Worm (Caenorhabditis elegans) whole organism, L4 larva: ENCODE measurements around the gene memo-1.

Experiments
- D1046.2 ChIP-seq: fragments of 200-800 bp; sonication (Bioruptor generic); IDR thresholded peaks from 2 replicates; pipeline ENCODE4 v1.3.6; 2022; ENCODE audit warnings: missing genetic modification characterization, missing compliant biosample characterization
- F44E2.7 ChIP-seq: fragments of 200-800 bp; sonication (Bioruptor generic); IDR thresholded peaks from 2 replicates; pipeline ENCODE4 v2.1.2; 2022; ENCODE audit warnings: missing genetic modification characterization, missing compliant biosample characterization
- R02D3.7 ChIP-seq: fragments of 150-350 bp; sonication (generic microtip); optimal IDR thresholded peaks from 3 replicates; lab custom pipeline; 2014; ENCODE audit warnings: missing biosample characterization, missing genetic modification characterization
- Y48G9A.11 ChIP-seq: fragments of 200-800 bp; sonication (Bioruptor generic); IDR thresholded peaks from 2 replicates; pipeline ENCODE4 v1.3.6; 2022; ENCODE audit warnings: missing genetic modification reagents, missing genetic modification characterization, missing compliant biosample characterization
- Y5F2A.4 ChIP-seq: fragments of 200-800 bp; sonication (Bioruptor generic); optimal IDR thresholded peaks from 2 replicates; lab custom pipeline; 2018; ENCODE audit warnings: mild to moderate bottlenecking, missing genetic modification characterization, missing compliant biosample characterization
- ZK337.2 ChIP-seq: fragments of 200-800 bp; sonication (Bioruptor generic); IDR thresholded peaks from 2 replicates; pipeline ENCODE4 v1.3.6; 2022; ENCODE audit warnings: missing genetic modification reagents, missing genetic modification characterization, missing compliant biosample characterization
- aly-2 ChIP-seq: sonication (generic microtip); optimal IDR thresholded peaks from 2 replicates; lab custom pipeline; 2018; ENCODE audit warnings: missing biosample characterization, missing genetic modification characterization
- arid-1 ChIP-seq: fragments of 200-800 bp; sonication (Bioruptor generic); conservative IDR thresholded peaks from 2 replicates; pipeline ENCODE4 v1.3.6; 2022; ENCODE audit warnings: missing genetic modification reagents, missing genetic modification characterization, missing compliant biosample characterization
- attf-4 ChIP-seq: sonication (generic microtip); optimal IDR thresholded peaks from 3 replicates; lab custom pipeline; 2017; ENCODE audit warnings: missing biosample characterization, missing genetic modification characterization
- ceh-32 ChIP-seq: sonication (generic microtip); optimal IDR thresholded peaks from 2 replicates; lab custom pipeline; 2016; ENCODE audit warnings: mild to moderate bottlenecking, missing genetic modification characterization, missing compliant biosample characterization; ENCODE audit not compliant: poor library complexity
- ceh-44 ChIP-seq: fragments of 200-800 bp; sonication (Bioruptor generic); IDR thresholded peaks from 2 replicates; pipeline ENCODE4 v1.3.6; 2022; ENCODE audit warnings: missing genetic modification reagents, missing genetic modification characterization, missing compliant biosample characterization
- ceh-82 ChIP-seq: sonication (generic microtip); optimal IDR thresholded peaks from 2 replicates; lab custom pipeline; 2017; ENCODE audit warnings: missing biosample characterization, missing genetic modification characterization
- ces-1 ChIP-seq: fragments of 150-350 bp; sonication (generic microtip); optimal IDR thresholded peaks from 4 replicates; lab custom pipeline; 2014; ENCODE audit warnings: missing biosample characterization, missing genetic modification reagents, missing genetic modification characterization
- ctbp-1 ChIP-seq: fragments of 200-800 bp; sonication (Bioruptor generic); IDR thresholded peaks from 2 replicates; pipeline ENCODE4 v1.3.6; 2022; ENCODE audit warnings: missing genetic modification reagents, missing genetic modification characterization, missing compliant biosample characterization
- daf-12 ChIP-seq: fragments of 150-350 bp; optimal IDR thresholded peaks from 2 replicates; lab custom pipeline; 2014; ENCODE audit warnings: missing biosample characterization, missing genetic modification reagents, missing genetic modification characterization
- dmd-6 ChIP-seq: fragments of 200-800 bp; sonication (Bioruptor generic); IDR thresholded peaks from 2 replicates; pipeline ENCODE4 v1.3.6; 2022; ENCODE audit warnings: missing genetic modification reagents, missing genetic modification characterization, missing compliant biosample characterization
- dmd-9 ChIP-seq: fragments of 200-800 bp; sonication (Bioruptor generic); IDR thresholded peaks from 2 replicates; pipeline ENCODE4 v1.3.6; 2022; ENCODE audit warnings: missing genetic modification reagents, missing genetic modification characterization, missing compliant biosample characterization
- dpl-1 ChIP-seq: fragments of 150-350 bp; optimal IDR thresholded peaks from 2 replicates; lab custom pipeline; 2014; ENCODE audit warnings: missing biosample characterization, missing genetic modification reagents, missing genetic modification characterization
- duxl-1 ChIP-seq: sonication (generic microtip); optimal IDR thresholded peaks from 2 replicates; lab custom pipeline; 2016; ENCODE audit warnings: mild to moderate bottlenecking, missing genetic modification characterization, moderate library complexity, missing compliant biosample characterization; ENCODE audit not compliant: poor library complexity
- dve-1 ChIP-seq: sonication (generic microtip); optimal IDR thresholded peaks from 2 replicates; lab custom pipeline; 2017; ENCODE audit warnings: antibody characterized with exemption, mild to moderate bottlenecking, missing genetic modification characterization, missing compliant biosample characterization; ENCODE audit not compliant: insufficient read depth
- egl-27 ChIP-seq: sonication (generic microtip); optimal IDR thresholded peaks from 3 replicates; lab custom pipeline; 2017; ENCODE audit warnings: missing biosample characterization, missing genetic modification reagents, missing genetic modification characterization
- egl-43 ChIP-seq: fragments of 200-800 bp; sonication (Bioruptor generic); IDR thresholded peaks from 2 replicates; pipeline ENCODE4 v1.3.6; 2022; ENCODE audit warnings: missing genetic modification reagents, missing genetic modification characterization, missing compliant biosample characterization
- fkh-10 ChIP-seq: fragments of 150-350 bp; optimal IDR thresholded peaks from 2 replicates; lab custom pipeline; 2014; ENCODE audit warnings: missing biosample characterization, missing genetic modification reagents, missing genetic modification characterization
- hif-1 ChIP-seq, 2 experiments: sonication (generic microtip); optimal IDR thresholded peaks; 2 replicates each; lab custom pipeline; 2016 to 2017; ENCODE audit warnings: missing compliant biosample characterization in 2 of 2, missing genetic modification characterization in 2 of 2, missing genetic modification reagents in 2 of 2, missing genotype in 2 of 2, mild to moderate bottlenecking in 1 of 2
- jun-1 ChIP-seq: fragments of 150-350 bp; optimal IDR thresholded peaks from 2 replicates; lab custom pipeline; 2014; ENCODE audit warnings: missing biosample characterization, missing genetic modification reagents, missing genetic modification characterization
- lin-1 ChIP-seq: fragments of 200-800 bp; sonication (Bioruptor generic); IDR thresholded peaks from 2 replicates; pipeline ENCODE4 v1.3.6; 2022; ENCODE audit warnings: missing genetic modification reagents, missing genetic modification characterization, missing compliant biosample characterization
- lin-39 ChIP-seq: fragments of 150-350 bp; optimal IDR thresholded peaks from 2 replicates; lab custom pipeline; 2014; ENCODE audit warnings: missing biosample characterization, missing genetic modification reagents, missing genetic modification characterization
- mdt-29 ChIP-seq: fragments of 200-800 bp; sonication (Bioruptor generic); IDR thresholded peaks from 2 replicates; pipeline ENCODE4 v1.3.6; 2022; ENCODE audit warnings: missing genetic modification reagents, missing genetic modification characterization, missing compliant biosample characterization
- mxl-3 ChIP-seq: fragments of 200-800 bp; sonication (Bioruptor generic); optimal IDR thresholded peaks from 2 replicates; lab custom pipeline; 2018; ENCODE audit warnings: mild to moderate bottlenecking, missing genetic modification characterization, missing compliant biosample characterization
- nhr-102 ChIP-seq: sonication (generic microtip); optimal IDR thresholded peaks from 2 replicates; lab custom pipeline; 2016; ENCODE audit warnings: mild to moderate bottlenecking, missing genetic modification characterization, moderate library complexity, missing compliant biosample characterization
- nhr-111 ChIP-seq: fragments of 200-800 bp; sonication (Bioruptor generic); optimal IDR thresholded peaks from 2 replicates; lab custom pipeline; 2018; ENCODE audit warnings: mild to moderate bottlenecking, missing genetic modification characterization, missing compliant biosample characterization
- nhr-25 ChIP-seq: sonication (generic microtip); optimal IDR thresholded peaks from 2 replicates; lab custom pipeline; 2017; ENCODE audit warnings: missing genetic modification characterization, mild to moderate bottlenecking, missing compliant biosample characterization, antibody characterized with exemption, moderate library complexity, borderline replicate concordance; ENCODE audit not compliant: insufficient read depth
- nhr-41 ChIP-seq: fragments of 200-800 bp; sonication (Bioruptor generic); IDR thresholded peaks from 2 replicates; pipeline ENCODE4 v1.3.6; 2022; ENCODE audit warnings: missing genetic modification reagents, missing genetic modification characterization, missing compliant biosample characterization
- nhr-48 ChIP-seq: sonication (generic microtip); optimal IDR thresholded peaks from 2 replicates; lab custom pipeline; 2016; ENCODE audit warnings: mild to moderate bottlenecking, missing genetic modification characterization, missing compliant biosample characterization
- nhr-6 ChIP-seq: fragments of 150-350 bp; optimal IDR thresholded peaks from 2 replicates; lab custom pipeline; 2014; ENCODE audit warnings: missing biosample characterization, missing genetic modification characterization
- nhr-76 ChIP-seq: fragments of 150-350 bp; optimal IDR thresholded peaks from 2 replicates; lab custom pipeline; 2014; ENCODE audit warnings: missing biosample characterization, missing genetic modification characterization
- nhr-77 ChIP-seq: fragments of 150-350 bp; optimal IDR thresholded peaks from 2 replicates; lab custom pipeline; 2014; ENCODE audit warnings: missing biosample characterization, missing genetic modification characterization
- pha-4 ChIP-seq, 2 experiments: fragments of 150-350 bp in 1 of 2; fragments of 200-800 bp in 1 of 2; sonication (Bioruptor generic) in 1 of 2; IDR thresholded peaks in 1 of 2; optimal IDR thresholded peaks in 1 of 2; 2 replicates each; pipeline versions ENCODE4 v1.3.6 to Lab custom; 2014 to 2022; ENCODE audit warnings: missing genetic modification characterization in 2 of 2, missing genetic modification reagents in 2 of 2, missing biosample characterization in 1 of 2, missing compliant biosample characterization in 1 of 2
- php-3 ChIP-seq: fragments of 200-800 bp; sonication (Bioruptor generic); IDR thresholded peaks from 2 replicates; pipeline ENCODE4 v1.3.6; 2022; ENCODE audit warnings: missing genetic modification reagents, missing genetic modification characterization, missing compliant biosample characterization
- pqm-1 ChIP-seq: sonication (generic microtip); optimal IDR thresholded peaks from 2 replicates; lab custom pipeline; 2017; ENCODE audit warnings: missing biosample characterization, missing genetic modification characterization
- rbr-2 ChIP-seq: sonication (generic microtip); optimal IDR thresholded peaks from 2 replicates; lab custom pipeline; 2016; ENCODE audit warnings: missing genotype, missing genetic modification characterization, missing compliant biosample characterization
- saeg-2 ChIP-seq: fragments of 200-800 bp; sonication (Bioruptor generic); IDR thresholded peaks from 2 replicates; pipeline ENCODE4 v1.3.6; 2022; ENCODE audit warnings: missing genetic modification reagents, missing genetic modification characterization, missing compliant biosample characterization
- spr-1 ChIP-seq: sonication (generic microtip); optimal IDR thresholded peaks from 2 replicates; lab custom pipeline; 2016; ENCODE audit warnings: mild to moderate bottlenecking, missing genetic modification characterization, missing compliant biosample characterization
- spr-3 ChIP-seq: fragments of 200-800 bp; sonication (Bioruptor generic); optimal IDR thresholded peaks from 2 replicates; lab custom pipeline; 2018; ENCODE audit warnings: mild to moderate bottlenecking, missing genetic modification characterization, missing compliant biosample characterization
- vab-7 ChIP-seq: fragments of 200-800 bp; sonication (Bioruptor generic); IDR thresholded peaks from 2 replicates; pipeline ENCODE4 v1.3.6; 2022; ENCODE audit warnings: missing genetic modification reagents, missing genetic modification characterization, missing compliant biosample characterization
- zfp-2 ChIP-seq: sonication (generic microtip); optimal IDR thresholded peaks from 2 replicates; lab custom pipeline; 2016; ENCODE audit warnings: mild to moderate bottlenecking, missing genetic modification characterization, missing compliant biosample characterization
- zfp-3 ChIP-seq: fragments of 200-800 bp; sonication (Bioruptor generic); conservative IDR thresholded peaks from 2 replicates; pipeline ENCODE4 v1.3.6; 2022; ENCODE audit warnings: missing genetic modification reagents, missing genetic modification characterization, missing compliant biosample characterization
- zip-2 ChIP-seq: fragments of 150-350 bp; optimal IDR thresholded peaks from 2 replicates; lab custom pipeline; 2014; ENCODE audit warnings: missing biosample characterization, missing genetic modification characterization
- ztf-11 ChIP-seq: fragments of 150-350 bp; optimal IDR thresholded peaks from 2 replicates; lab custom pipeline; 2014; ENCODE audit warnings: missing biosample characterization, missing genetic modification characterization
- ztf-7 ChIP-seq: fragments of 150-350 bp; optimal IDR thresholded peaks from 2 replicates; lab custom pipeline; 2014; ENCODE audit warnings: missing biosample characterization, missing genetic modification characterization

Gene memo-1

ce11 chrV:7804064-7804800 lies 42.7 kb downstream of the memo-1 start, which contains the start of gene uvs-1:
Gene uvs-1, minus strand, starts transcription at chrV:7804208.
- no peak for TF ChIP-seq Y5F2A.4
- TF ChIP-seq ces-1: no peak
- no peak for TF ChIP-seq pha-4 (GFP tag; IDR thresholded peaks at IDR 0.05; lab: Robert Waterston, UW)
- peak; percentile 76 for TF ChIP-seq pha-4 (tag; optimal IDR thresholded peaks at IDR 0.05; lab: Kevin White, UChicago)
- TF ChIP-seq ceh-44 (GFP tag; lab: Robert Waterston, UW): no peak
- no peak for TF ChIP-seq nhr-111
- TF ChIP-seq nhr-25 (tag; lab: Kevin White, UChicago): no peak
- peak; percentile 50 for TF ChIP-seq dpl-1 (GFP tag; lab: Kevin White, UChicago)
- no peak for TF ChIP-seq zfp-3
- no peak for TF ChIP-seq nhr-41
- no peak for TF ChIP-seq dmd-6 (GFP tag; lab: Robert Waterston, UW)
- TF ChIP-seq lin-1: no peak
- TF ChIP-seq egl-27 (tag; lab: Kevin White, UChicago): no peak
- TF ChIP-seq ztf-11 (tag; lab: Kevin White, UChicago): no peak
- TF ChIP-seq php-3 (GFP tag; lab: Robert Waterston, UW): no peak
- TF ChIP-seq nhr-102: no peak
- peak; percentile 66 for TF ChIP-seq mxl-3 (GFP tag; lab: Kevin White, UChicago)
- no peak for TF ChIP-seq ceh-32
- no peak for TF ChIP-seq zip-2 (tag; lab: Kevin White, UChicago)
- TF ChIP-seq pqm-1 (tag; lab: Kevin White, UChicago): no peak
- no peak for TF ChIP-seq F44E2.7 (GFP tag; lab: Robert Waterston, UW)
- no peak for TF ChIP-seq nhr-76 (tag; lab: Kevin White, UChicago)
- no peak for TF ChIP-seq dve-1 (tag; lab: Kevin White, UChicago)
- no peak for TF ChIP-seq dmd-9 (GFP tag; lab: Robert Waterston, UW)
- TF ChIP-seq vab-7 (GFP tag; lab: Robert Waterston, UW): no peak
- TF ChIP-seq nhr-77: peak; percentile 39
- TF ChIP-seq saeg-2 (GFP tag; lab: Robert Waterston, UW): no peak
- no peak for TF ChIP-seq zfp-2 (tag; lab: Kevin White, UChicago)
- TF ChIP-seq ZK337.2 (GFP tag; lab: Robert Waterston, UW): no peak
- TF ChIP-seq D1046.2: no peak
- TF ChIP-seq rbr-2 (tag; lab: Kevin White, UChicago): no peak
- no peak for TF ChIP-seq daf-12
- TF ChIP-seq lin-39 (tag; lab: Kevin White, UChicago): no peak
- TF ChIP-seq attf-4 (tag; lab: Kevin White, UChicago): no peak
- TF ChIP-seq spr-3 (GFP tag; lab: Kevin White, UChicago): no peak
- no peak for TF ChIP-seq egl-43 (GFP tag; lab: Robert Waterston, UW)
- no peak for TF ChIP-seq ceh-82 (tag; lab: Kevin White, UChicago)
- peak; percentile 24 for TF ChIP-seq nhr-48 (tag; lab: Kevin White, UChicago)
- TF ChIP-seq ztf-7 (tag; lab: Kevin White, UChicago): no peak
- peak in 1 of 2 experiments; percentile 49 for TF ChIP-seq hif-1 (tag; optimal IDR thresholded peaks at IDR 0.05; lab: Kevin White, UChicago)
- TF ChIP-seq fkh-10 (GFP tag; lab: Kevin White, UChicago): peak; percentile 8
- no peak for TF ChIP-seq R02D3.7 (tag; lab: Kevin White, UChicago)
- no peak for TF ChIP-seq aly-2 (tag; lab: Kevin White, UChicago)
- no peak for TF ChIP-seq ctbp-1 (GFP tag; lab: Robert Waterston, UW)
- TF ChIP-seq mdt-29: no peak
- no peak for TF ChIP-seq jun-1 (tag; lab: Kevin White, UChicago)
- TF ChIP-seq duxl-1: peak; percentile 12
- no peak for TF ChIP-seq arid-1 (GFP tag; lab: Robert Waterston, UW)
- no peak for TF ChIP-seq Y48G9A.11 (GFP tag; lab: Robert Waterston, UW)
- TF ChIP-seq nhr-6: no peak
- TF ChIP-seq spr-1 (tag; lab: Kevin White, UChicago): no peak
